Fruit fly (Drosophila melanogaster): ENCODE measurements around the gene CG43230.

The CG43230 gene

dm6 chr2L:15247614-15248013 lies 32.6 kb downstream of the CG43230 start, which contains the start of gene ZnT35C:
ZnT35C (minus strand) TSS chr2L:15247714.
- TF ChIP-seq ovo (GFP tag; optimal IDR thresholded peaks at IDR 0.05) (no peak), CG33017 (tag; optimal IDR thresholded peaks at IDR 0.05) (no peak), toe (GFP tag; optimal IDR thresholded peaks at IDR 0.05) (no peak), CG11617 (GFP tag; optimal IDR thresholded peaks at IDR 0.05) (no peak)

dm6 chr2L:15248163-15249005 lies 33.4 kb downstream of the CG43230 start, which contains the start of gene dao:
dao (plus strand) TSS chr2L:15248879.
- TF ChIP-seq toe (GFP tag; optimal IDR thresholded peaks at IDR 0.05) (peak; percentile 19), bab1 (GFP tag; optimal IDR thresholded peaks at IDR 0.05) (no peak), CG5204 (GFP tag; optimal IDR thresholded peaks at IDR 0.05) (peak; percentile 59), CG14711 (tag; optimal IDR thresholded peaks at IDR 0.05) (no peak), ovo (GFP tag; optimal IDR thresholded peaks at IDR 0.05) (peak; percentile 61), pad (GFP tag; optimal IDR thresholded peaks at IDR 0.05) (peak; percentile 73), CG7045 (GFP tag; optimal IDR thresholded peaks at IDR 0.05) (peak; percentile 12)

- no peak for TF ChIP-seq CG11617 (GFP tag; optimal IDR thresholded peaks at IDR 0.05)
- TF ChIP-seq pad (GFP tag; optimal IDR thresholded peaks at IDR 0.05) = no peak
- TF ChIP-seq bab1 (GFP tag; optimal IDR thresholded peaks at IDR 0.05) = no peak
- no peak for TF ChIP-seq Mnt (GFP tag; optimal IDR thresholded peaks at IDR 0.05)
- no peak for TF ChIP-seq CG7045 (GFP tag; optimal IDR thresholded peaks at IDR 0.05)
- TF ChIP-seq Hr96 (GFP tag; optimal IDR thresholded peaks at IDR 0.05) = no peak
- no peak for TF ChIP-seq CG14711 (tag; optimal IDR thresholded peaks at IDR 0.05)
- no peak for TF ChIP-seq cnc (optimal IDR thresholded peaks at IDR 0.05)
These were observed 34.0 kb downstream of the CG43230 start for dm6 chr2L:15249006-15249513.

dm6 chr2L:15249682-15250081 lies 34.7 kb downstream of the CG43230 start:
- TF ChIP-seq toe (GFP tag; optimal IDR thresholded peaks at IDR 0.05) (no peak), Crg-1 (GFP tag; optimal IDR thresholded peaks at IDR 0.05) (no peak), CG12768 (GFP tag; optimal IDR thresholded peaks at IDR 0.05) (no peak), Hr96 (GFP tag; optimal IDR thresholded peaks at IDR 0.05) (no peak), bab1 (GFP tag; optimal IDR thresholded peaks at IDR 0.05) (no peak), CG7101 (tag; optimal IDR thresholded peaks at IDR 0.05) (no peak), ovo (GFP tag; optimal IDR thresholded peaks at IDR 0.05) (no peak)

dm6 chr2L:15254229-15254861 lies 39.3 kb downstream of the CG43230 start:
- TF ChIP-seq CG14711 (tag; optimal IDR thresholded peaks at IDR 0.05) = peak; percentile 29
- TF ChIP-seq bab1 (GFP tag; optimal IDR thresholded peaks at IDR 0.05) = no peak
- no peak for TF ChIP-seq Clk (GFP tag; optimal IDR thresholded peaks at IDR 0.05)
- no peak for TF ChIP-seq CG5204 (GFP tag; optimal IDR thresholded peaks at IDR 0.05)
- no peak for TF ChIP-seq tj (GFP tag; optimal IDR thresholded peaks at IDR 0.05)
- TF ChIP-seq kay (GFP tag; ENCODE audit: borderline replicate concordance) = no peak
- TF ChIP-seq cic (GFP tag; optimal IDR thresholded peaks at IDR 0.05) = no peak
- TF ChIP-seq CG7101 (tag; optimal IDR thresholded peaks at IDR 0.05) = peak; percentile 21
- TF ChIP-seq ovo (GFP tag; optimal IDR thresholded peaks at IDR 0.05) = no peak
- no peak for TF ChIP-seq Mnt (GFP tag; optimal IDR thresholded peaks at IDR 0.05)
- TF ChIP-seq pad (GFP tag; optimal IDR thresholded peaks at IDR 0.05) = no peak
- no peak for TF ChIP-seq CG1620 (GFP tag; optimal IDR thresholded peaks at IDR 0.05)
- no peak for TF ChIP-seq cnc (optimal IDR thresholded peaks at IDR 0.05)
- no peak for TF ChIP-seq toe (GFP tag; optimal IDR thresholded peaks at IDR 0.05)
- TF ChIP-seq Hr96 (GFP tag; optimal IDR thresholded peaks at IDR 0.05) = peak; percentile 5
- no peak for TF ChIP-seq Crg-1 (GFP tag; optimal IDR thresholded peaks at IDR 0.05)
- no peak for TF ChIP-seq CG12768 (GFP tag; optimal IDR thresholded peaks at IDR 0.05)
- no peak for TF ChIP-seq CG7045 (GFP tag; optimal IDR thresholded peaks at IDR 0.05)
- no peak for TF ChIP-seq CG11617 (GFP tag; optimal IDR thresholded peaks at IDR 0.05)
- no peak for TF ChIP-seq CG33017 (tag; optimal IDR thresholded peaks at IDR 0.05)

dm6 chr2L:15256249-15256648 lies 41.2 kb downstream of the CG43230 start, which contains the start of the genes PolD3 and Uxt:
PolD3 (minus strand) TSS chr2L:15256304.
Uxt (plus strand) TSS chr2L:15256581.
- TF ChIP-seq cnc (optimal IDR thresholded peaks at IDR 0.05) = no peak
- no peak for TF ChIP-seq CG5204 (GFP tag; optimal IDR thresholded peaks at IDR 0.05)
- no peak for TF ChIP-seq pad (GFP tag; optimal IDR thresholded peaks at IDR 0.05)
- TF ChIP-seq CG7101 (tag; optimal IDR thresholded peaks at IDR 0.05) = no peak
- TF ChIP-seq CG12768 (GFP tag; optimal IDR thresholded peaks at IDR 0.05) = no peak
- no peak for TF ChIP-seq Hr96 (GFP tag; optimal IDR thresholded peaks at IDR 0.05)
- TF ChIP-seq CG7045 (GFP tag; optimal IDR thresholded peaks at IDR 0.05) = no peak
- no peak for TF ChIP-seq kay (GFP tag; ENCODE audit: borderline replicate concordance)
- TF ChIP-seq CG11617 (GFP tag; optimal IDR thresholded peaks at IDR 0.05) = no peak
- no peak for TF ChIP-seq cic (GFP tag; optimal IDR thresholded peaks at IDR 0.05)
- TF ChIP-seq Crg-1 (GFP tag; optimal IDR thresholded peaks at IDR 0.05) = no peak
- no peak for TF ChIP-seq bab1 (GFP tag; optimal IDR thresholded peaks at IDR 0.05)
- no peak for TF ChIP-seq tj (GFP tag; optimal IDR thresholded peaks at IDR 0.05)
- TF ChIP-seq CG14711 (tag; optimal IDR thresholded peaks at IDR 0.05) = no peak
- no peak for TF ChIP-seq toe (GFP tag; optimal IDR thresholded peaks at IDR 0.05)
- TF ChIP-seq CG1620 (GFP tag; optimal IDR thresholded peaks at IDR 0.05) = no peak
- no peak for TF ChIP-seq Mnt (GFP tag; optimal IDR thresholded peaks at IDR 0.05)
- TF ChIP-seq Clk (GFP tag; optimal IDR thresholded peaks at IDR 0.05) = no peak
- no peak for TF ChIP-seq ovo (GFP tag; optimal IDR thresholded peaks at IDR 0.05)
- no peak for TF ChIP-seq CG33017 (tag; optimal IDR thresholded peaks at IDR 0.05)
